Worm (Caenorhabditis elegans) whole organism, L3 larva: ENCODE data around the gene ham-3.
A peak's percentile ranks its signal among the peaks of the same experiment; 100 is the strongest.

Experiments
- R02D3.7 ChIP-seq: fragments of 150-350 bp; optimal IDR thresholded peaks from 2 replicates; lab custom pipeline; 2014; ENCODE audit warnings: missing biosample characterization, missing genetic modification characterization
- ZK546.5 ChIP-seq: sonication (generic microtip); optimal IDR thresholded peaks from 2 replicates; lab custom pipeline; 2017; ENCODE audit warnings: missing biosample characterization, missing genetic modification characterization
- aly-2 ChIP-seq: fragments of 150-350 bp; optimal IDR thresholded peaks from 2 replicates; lab custom pipeline; 2014; ENCODE audit warnings: missing biosample characterization, missing genetic modification characterization
- ceh-16 ChIP-seq: sonication (generic microtip); optimal IDR thresholded peaks from 2 replicates; lab custom pipeline; 2017; ENCODE audit warnings: missing biosample characterization, missing genetic modification characterization
- ceh-82 ChIP-seq: fragments of 150-350 bp; optimal IDR thresholded peaks from 2 replicates; lab custom pipeline; 2014; ENCODE audit warnings: missing biosample characterization, missing genetic modification characterization
- ceh-9 ChIP-seq: sonication (generic microtip); optimal IDR thresholded peaks from 2 replicates; lab custom pipeline; 2018; ENCODE audit warnings: missing biosample characterization, missing genetic modification characterization
- egl-27 ChIP-seq: sonication (generic microtip); optimal IDR thresholded peaks from 4 replicates; lab custom pipeline; 2017; ENCODE audit warnings: missing biosample characterization, missing genetic modification reagents, missing genetic modification characterization
- egl-5 ChIP-seq: fragments of 150-350 bp; optimal IDR thresholded peaks from 2 replicates; lab custom pipeline; 2017; ENCODE audit warnings: missing biosample characterization, missing genetic modification reagents, missing genetic modification characterization, inconsistent platforms
- elt-1 ChIP-seq: fragments of 150-350 bp; optimal IDR thresholded peaks from 2 replicates; lab custom pipeline; 2014; ENCODE audit warnings: missing biosample characterization, missing genetic modification characterization
- elt-2 ChIP-seq: sonication (generic microtip); optimal IDR thresholded peaks from 2 replicates; lab custom pipeline; 2016; ENCODE audit warnings: missing genetic modification reagents, mild to moderate bottlenecking, missing genetic modification characterization, missing compliant biosample characterization
- fkh-10 ChIP-seq: sonication (generic microtip); optimal IDR thresholded peaks from 2 replicates; lab custom pipeline; 2017; ENCODE audit warnings: missing biosample characterization, missing genetic modification reagents, missing genetic modification characterization
- jun-1 ChIP-seq: fragments of 150-350 bp; optimal IDR thresholded peaks from 2 replicates; lab custom pipeline; 2014; ENCODE audit warnings: missing biosample characterization, missing genetic modification reagents, missing genetic modification characterization
- lin-15B ChIP-seq: fragments of 150-350 bp; optimal IDR thresholded peaks from 2 replicates; lab custom pipeline; 2014; ENCODE audit warnings: missing biosample characterization, missing genetic modification characterization
- lin-39 ChIP-seq: fragments of 150-350 bp; optimal IDR thresholded peaks from 2 replicates; lab custom pipeline; 2018; ENCODE audit warnings: missing biosample characterization, missing genetic modification reagents, missing genetic modification characterization
- nfya-1 ChIP-seq: sonication (generic microtip); optimal IDR thresholded peaks from 2 replicates; lab custom pipeline; 2017; ENCODE audit warnings: missing genetic modification characterization, mild to moderate bottlenecking, missing compliant biosample characterization, antibody characterized with exemption, moderate library complexity; ENCODE audit not compliant: insufficient read depth
- nhr-23 ChIP-seq: fragments of 150-350 bp; optimal IDR thresholded peaks from 2 replicates; lab custom pipeline; 2014; ENCODE audit warnings: missing biosample characterization, missing genetic modification reagents, missing genetic modification characterization
- nhr-237 ChIP-seq: fragments of 150-350 bp; optimal IDR thresholded peaks from 2 replicates; lab custom pipeline; 2014; ENCODE audit warnings: missing biosample characterization, missing genetic modification characterization
- nhr-25 ChIP-seq: sonication (generic microtip); optimal IDR thresholded peaks from 2 replicates; lab custom pipeline; 2017; ENCODE audit warnings: missing biosample characterization, missing genetic modification characterization
- nhr-43 ChIP-seq: sonication (generic microtip); optimal IDR thresholded peaks from 2 replicates; lab custom pipeline; 2016; ENCODE audit warnings: mild to moderate bottlenecking, missing genetic modification characterization, missing compliant biosample characterization; ENCODE audit not compliant: poor library complexity, severe bottlenecking
- nhr-76 ChIP-seq: fragments of 150-350 bp; sonication (generic microtip); optimal IDR thresholded peaks from 5 replicates; lab custom pipeline; 2014; ENCODE audit warnings: missing biosample characterization, missing genetic modification characterization
- pha-4 ChIP-seq: fragments of 150-350 bp; optimal IDR thresholded peaks from 2 replicates; lab custom pipeline; 2014; ENCODE audit warnings: missing biosample characterization, missing genetic modification reagents, missing genetic modification characterization
- pqm-1 ChIP-seq: fragments of 150-350 bp; optimal IDR thresholded peaks from 2 replicates; lab custom pipeline; 2017; ENCODE audit warnings: missing biosample characterization, missing genetic modification characterization, inconsistent platforms
- sea-2 ChIP-seq: fragments of 150-350 bp; sonication (generic microtip); optimal IDR thresholded peaks from 4 replicates; lab custom pipeline; 2014; ENCODE audit warnings: missing biosample characterization, missing genetic modification reagents, missing genetic modification characterization
- skn-1 ChIP-seq: fragments of 150-350 bp; optimal IDR thresholded peaks from 2 replicates; lab custom pipeline; 2014; ENCODE audit warnings: missing biosample characterization, missing genetic modification characterization
- snpc-4 ChIP-seq: fragments of 150-350 bp; optimal IDR thresholded peaks from 2 replicates; lab custom pipeline; 2014; ENCODE audit warnings: missing biosample characterization, missing genetic modification characterization
- tbx-2 ChIP-seq: sonication (generic microtip); optimal IDR thresholded peaks from 2 replicates; lab custom pipeline; 2016; ENCODE audit warnings: mild to moderate bottlenecking, missing genetic modification characterization, missing compliant biosample characterization

Gene ham-3

DNA sequence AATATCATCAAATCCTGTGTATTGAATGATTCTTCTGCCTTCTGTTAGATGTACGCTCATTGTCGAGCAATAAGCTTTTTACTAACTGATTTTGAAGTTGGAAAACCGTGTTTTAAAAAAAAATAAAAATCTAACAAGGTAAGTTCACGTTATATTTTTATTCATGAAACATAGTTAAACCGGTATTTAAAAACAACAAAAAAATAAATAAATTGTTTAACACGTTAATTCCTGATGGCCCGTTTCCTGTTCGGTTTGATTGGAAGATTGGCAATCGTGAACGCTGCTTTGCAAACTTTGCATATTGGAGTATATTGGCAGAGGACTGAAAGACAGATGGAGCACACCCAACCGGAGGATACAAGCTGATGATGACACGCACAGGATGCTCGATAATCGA is 1.8 kb upstream of the ham-3 start, which contains the start of gene ZK1128.3:
ZK1128.3 (minus strand) TSS at position 101 of the 400 bp plus-strand sequence.
- no peak for TF ChIP-seq ceh-82 (tag; lab: Kevin White, UChicago)
- no peak for TF ChIP-seq aly-2 (tag; lab: Kevin White, UChicago)
- TF ChIP-seq, all 47 proteins: peak for 0

DNA sequence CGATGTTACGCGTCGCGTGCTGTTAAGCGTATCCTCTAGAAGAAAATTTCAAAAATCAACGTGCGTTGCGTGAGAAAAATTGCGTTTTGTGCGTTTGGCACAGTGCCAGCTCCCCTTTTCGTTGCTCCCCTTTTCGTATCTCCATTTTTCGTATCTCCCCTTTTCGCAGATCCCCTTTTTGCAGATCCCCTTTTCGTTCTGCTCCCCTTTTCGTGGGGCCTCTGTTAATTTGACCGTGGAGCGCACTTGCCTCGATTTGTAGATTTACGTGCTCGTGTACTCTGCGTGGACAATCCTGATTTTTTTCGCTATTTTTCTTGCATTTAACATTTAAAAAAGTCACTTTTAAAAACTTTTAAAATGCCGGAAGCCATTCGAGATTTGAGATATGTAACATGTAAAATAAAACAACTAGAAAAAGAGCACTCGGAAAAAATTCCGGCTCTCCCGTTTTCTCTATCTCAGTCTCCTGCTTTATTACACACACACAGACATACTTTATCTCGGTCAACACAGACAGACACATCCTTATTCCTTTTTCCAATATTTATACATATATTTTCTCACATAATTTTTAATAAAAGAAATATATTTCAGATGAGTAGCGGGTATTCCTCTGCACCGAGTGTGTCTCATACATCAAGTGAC is 3.1 kb downstream of the ham-3 start, which contains the start of gene ttll-4:
ttll-4 (plus strand) TSS at position 598 of the 648 bp plus-strand sequence.
- TF ChIP-seq R02D3.7 (tag; lab: Kevin White, UChicago) (peak; percentile 76), lin-15B (tag; lab: Kevin White, UChicago) (peak; percentile 60), nfya-1 (peak; percentile 43), nhr-43 (tag; lab: Kevin White, UChicago) (peak; percentile 51), snpc-4 (tag; lab: Kevin White, UChicago) (no peak), lin-39 (tag; lab: Kevin White, UChicago) (peak; percentile 9), sea-2 (GFP tag; lab: Kevin White, UChicago) (no peak)

DNA sequence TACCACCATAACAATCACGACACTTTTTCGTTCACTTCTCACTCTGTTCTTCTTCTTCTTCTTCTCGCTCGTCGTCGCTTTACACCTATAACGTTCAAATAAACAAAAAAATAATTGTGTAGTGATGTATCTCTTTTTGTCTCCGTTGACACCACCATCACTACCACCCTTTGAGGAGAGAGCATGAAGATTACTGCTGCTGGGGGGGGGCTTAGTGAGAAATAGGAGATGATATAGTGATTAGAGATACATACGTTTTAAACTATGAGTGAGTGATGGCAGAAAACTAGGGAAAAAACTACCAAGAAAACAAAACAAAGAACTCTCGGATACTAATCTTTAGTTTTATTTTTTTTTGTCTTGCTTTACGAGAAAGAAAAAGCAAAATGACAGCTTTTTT is 5.8 kb downstream of the ham-3 start:
- TF ChIP-seq skn-1 (tag; lab: Kevin White, UChicago) (no peak), lin-39 (tag; lab: Kevin White, UChicago) (peak; percentile 74), ZK546.5 (tag; lab: Kevin White, UChicago) (no peak), elt-1 (tag; lab: Kevin White, UChicago) (peak; percentile 11), ceh-16 (tag; lab: Kevin White, UChicago) (no peak)

DNA sequence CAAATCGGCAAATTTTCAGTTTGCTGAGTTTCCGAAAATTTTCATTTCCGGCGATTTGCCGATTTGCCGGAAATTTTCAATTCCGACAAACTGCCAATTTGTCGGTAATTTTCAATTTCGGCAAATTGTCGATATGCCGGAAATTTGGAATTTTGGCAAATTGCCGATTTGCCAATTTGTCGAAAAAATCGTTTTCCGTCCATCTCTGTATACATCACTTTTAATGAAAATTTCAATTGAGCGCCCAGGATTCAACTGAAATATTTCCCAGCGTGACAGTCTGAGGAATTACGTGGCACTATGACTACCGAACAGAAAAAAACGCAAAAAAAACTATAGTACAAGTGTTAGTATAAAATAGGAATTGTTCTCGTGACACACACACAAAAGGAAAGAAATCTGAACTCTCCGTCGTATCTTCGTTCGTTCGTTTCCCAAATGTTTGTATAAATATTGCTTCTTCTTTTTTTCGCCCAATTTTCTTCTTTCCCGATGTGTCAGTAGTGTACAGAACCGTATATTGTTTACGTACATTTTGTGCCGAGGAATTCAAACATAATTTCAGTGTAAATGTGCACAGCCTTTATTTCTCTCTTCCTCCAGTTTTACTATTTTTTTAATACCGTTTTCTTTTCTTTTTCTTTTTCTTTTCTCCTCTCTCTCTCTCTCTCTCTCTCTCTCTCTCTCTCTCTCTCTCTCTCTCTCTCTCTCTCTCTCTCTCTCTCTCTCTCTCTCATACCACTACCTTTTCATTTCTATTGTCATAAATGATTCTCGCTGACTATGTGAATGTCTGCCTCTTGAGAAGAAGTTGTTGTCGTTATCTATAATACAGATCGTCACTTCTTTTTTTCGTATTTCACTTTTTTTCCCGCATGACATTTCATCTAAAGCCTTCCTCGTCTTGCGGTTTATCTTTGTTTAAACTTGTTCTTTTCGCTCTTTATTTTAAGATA is 12.2 kb downstream of the ham-3 start:
- TF ChIP-seq pqm-1 (tag; lab: Kevin White, UChicago), result peak; percentile 75
- TF ChIP-seq lin-15B (tag; lab: Kevin White, UChicago), result no peak
- TF ChIP-seq nhr-76 (tag; lab: Kevin White, UChicago), result no peak
- TF ChIP-seq nhr-25 (tag; lab: Kevin White, UChicago), result peak; percentile 30
- TF ChIP-seq elt-1 (tag; lab: Kevin White, UChicago), result peak; percentile 79
- TF ChIP-seq nhr-23, result peak; percentile 10
- peak; percentile 79 for TF ChIP-seq pha-4
- peak; percentile 72 for TF ChIP-seq elt-2
- TF ChIP-seq ZK546.5 (tag; lab: Kevin White, UChicago), result no peak

DNA sequence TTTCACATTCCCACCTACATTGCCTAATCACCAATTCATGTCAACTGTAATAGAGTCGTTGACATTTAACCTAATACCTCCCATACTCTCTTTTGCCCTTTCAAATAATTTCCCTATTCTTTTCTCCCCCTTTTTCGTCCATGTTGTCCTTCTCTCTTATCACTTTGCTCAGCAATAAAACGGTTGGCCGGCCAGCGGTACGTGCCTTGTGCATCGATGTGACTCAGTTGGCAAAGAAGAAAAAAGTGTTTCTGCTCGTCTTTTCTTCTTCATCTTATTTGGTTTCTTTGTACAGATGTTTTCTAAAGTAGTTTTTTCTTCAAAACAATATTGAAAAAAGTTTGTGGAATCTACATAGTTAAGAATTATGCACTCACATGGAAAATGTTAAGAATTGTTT is 13.9 kb downstream of the ham-3 start:
- TF ChIP-seq fkh-10, result no peak
- no peak for TF ChIP-seq skn-1 (tag; lab: Kevin White, UChicago)
- peak; percentile 36 for TF ChIP-seq pha-4
- TF ChIP-seq ceh-9, result no peak
- TF ChIP-seq elt-2, result peak; percentile 63
- TF ChIP-seq egl-5, result no peak
- TF ChIP-seq pqm-1 (tag; lab: Kevin White, UChicago), result peak; percentile 23
- TF ChIP-seq tbx-2, result no peak
- no peak for TF ChIP-seq sea-2 (GFP tag; lab: Kevin White, UChicago)
- TF ChIP-seq egl-27 (tag; lab: Kevin White, UChicago), result no peak
- no peak for TF ChIP-seq nhr-25 (tag; lab: Kevin White, UChicago)
- no peak for TF ChIP-seq lin-39 (tag; lab: Kevin White, UChicago)
- TF ChIP-seq nhr-237 (tag; lab: Kevin White, UChicago), result no peak
- no peak for TF ChIP-seq elt-1 (tag; lab: Kevin White, UChicago)
- no peak for TF ChIP-seq jun-1

DNA sequence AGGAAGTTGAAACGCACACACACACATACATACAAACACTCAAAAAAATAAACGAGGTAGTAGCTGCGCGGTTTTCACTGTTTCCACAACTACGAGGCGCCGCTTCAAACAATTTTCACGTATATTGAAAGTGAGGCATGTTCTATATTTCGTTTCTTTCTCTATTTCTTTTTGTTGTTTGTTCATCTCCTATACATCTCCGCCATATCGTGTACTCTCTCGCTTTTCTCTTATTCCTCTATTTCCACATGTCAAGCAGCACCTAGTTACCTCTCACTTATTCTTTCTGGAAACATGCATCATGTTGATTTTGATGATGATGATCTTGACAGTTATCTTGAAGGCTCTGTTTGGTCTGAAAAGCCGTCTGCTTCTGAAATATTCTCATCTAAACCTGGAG is 16.2 kb downstream of the ham-3 start, which contains the start of gene ZK1128.7:
ZK1128.7 (plus strand) TSS at position 229 of the 400 bp plus-strand sequence.
- no peak for TF ChIP-seq ceh-16 (tag; lab: Kevin White, UChicago)
- TF ChIP-seq pha-4, result peak; percentile 51
- TF ChIP-seq nhr-23, result peak; percentile 22
